Worm (Caenorhabditis elegans) whole organism, L2 larva: ENCODE results near the gene T05H4.3.

Source experiments
- C34F6.9 ChIP-seq: fragments of 150-350 bp; optimal IDR thresholded peaks from 2 replicates; lab custom pipeline; 2014; ENCODE audit warnings: missing biosample characterization, missing genetic modification characterization
- R02D3.7 ChIP-seq: fragments of 150-350 bp; optimal IDR thresholded peaks from 2 replicates; lab custom pipeline; 2014; ENCODE audit warnings: missing biosample characterization, missing genetic modification characterization
- ZK546.5 ChIP-seq: sonication (generic microtip); optimal IDR thresholded peaks from 2 replicates; lab custom pipeline; 2017; ENCODE audit warnings: missing biosample characterization, missing genetic modification characterization
- aly-2 ChIP-seq: fragments of 150-350 bp; optimal IDR thresholded peaks from 2 replicates; lab custom pipeline; 2014; ENCODE audit warnings: missing biosample characterization, missing genetic modification characterization
- ama-1 ChIP-seq: fragments of 150-350 bp; optimal IDR thresholded peaks from 2 replicates; lab custom pipeline; 2018; ENCODE audit warnings: inconsistent platforms
- blmp-1 ChIP-seq: sonication (generic microtip); optimal IDR thresholded peaks from 2 replicates; lab custom pipeline; 2017; ENCODE audit warnings: missing genetic modification characterization, mild to moderate bottlenecking, missing compliant biosample characterization, antibody characterized with exemption, moderate library complexity; ENCODE audit not compliant: insufficient read depth
- ceh-16 ChIP-seq: fragments of 150-350 bp; optimal IDR thresholded peaks from 2 replicates; lab custom pipeline; 2014; ENCODE audit warnings: missing biosample characterization, missing genetic modification characterization
- ceh-82 ChIP-seq: fragments of 150-350 bp; optimal IDR thresholded peaks from 2 replicates; lab custom pipeline; 2014; ENCODE audit warnings: missing biosample characterization, missing genetic modification characterization
- crh-2 ChIP-seq: sonication (generic microtip); optimal IDR thresholded peaks from 2 replicates; lab custom pipeline; 2017; ENCODE audit warnings: missing biosample characterization, missing genetic modification characterization
- egl-27 ChIP-seq: sonication (generic microtip); optimal IDR thresholded peaks from 3 replicates; lab custom pipeline; 2017; ENCODE audit warnings: missing biosample characterization, missing genetic modification reagents, missing genetic modification characterization
- elt-1 ChIP-seq: fragments of 150-350 bp; optimal IDR thresholded peaks from 2 replicates; lab custom pipeline; 2014; ENCODE audit warnings: missing biosample characterization, missing genetic modification characterization
- fos-1 ChIP-seq: fragments of 150-350 bp; optimal IDR thresholded peaks from 2 replicates; lab custom pipeline; 2014; ENCODE audit warnings: missing biosample characterization, missing genetic modification characterization
- gmeb-1 ChIP-seq: fragments of 150-350 bp; optimal IDR thresholded peaks from 2 replicates; lab custom pipeline; 2014; ENCODE audit warnings: missing biosample characterization, missing genetic modification characterization
- lin-13 ChIP-seq: fragments of 150-350 bp; optimal IDR thresholded peaks from 2 replicates; lab custom pipeline; 2014; ENCODE audit warnings: missing biosample characterization, missing genetic modification reagents, missing genetic modification characterization
- lsy-2 ChIP-seq, 2 experiments: fragments of 150-350 bp in 1 of 2; sonication (generic microtip) in 1 of 2; optimal IDR thresholded peaks; 2 replicates each; lab custom pipeline; 2014 to 2017; ENCODE audit warnings: missing biosample characterization in 2 of 2, missing genetic modification characterization in 2 of 2
- mbf-1 ChIP-seq: sonication (generic microtip); optimal IDR thresholded peaks from 2 replicates; lab custom pipeline; 2017; ENCODE audit warnings: missing biosample characterization, missing genetic modification characterization
- mdl-1 ChIP-seq, 2 experiments: fragments of 150-350 bp in 1 of 2; sonication (generic microtip) in 1 of 2; optimal IDR thresholded peaks; 2 replicates each; lab custom pipeline; 2017; ENCODE audit warnings: missing biosample characterization in 2 of 2, missing genetic modification characterization in 2 of 2
- nhr-11 ChIP-seq: fragments of 150-350 bp; optimal IDR thresholded peaks from 2 replicates; lab custom pipeline; 2014; ENCODE audit warnings: missing biosample characterization, missing genetic modification characterization
- nhr-129 ChIP-seq: fragments of 150-350 bp; optimal IDR thresholded peaks from 2 replicates; lab custom pipeline; 2014; ENCODE audit warnings: missing biosample characterization, missing genetic modification characterization
- nhr-21 ChIP-seq: fragments of 150-350 bp; optimal IDR thresholded peaks from 2 replicates; lab custom pipeline; 2014; ENCODE audit warnings: missing biosample characterization, missing genetic modification characterization
- nhr-237 ChIP-seq: fragments of 150-350 bp; optimal IDR thresholded peaks from 2 replicates; lab custom pipeline; 2014; ENCODE audit warnings: missing biosample characterization, missing genetic modification characterization
- nhr-77 ChIP-seq: fragments of 150-350 bp; optimal IDR thresholded peaks from 2 replicates; lab custom pipeline; 2014; ENCODE audit warnings: missing biosample characterization, missing genetic modification characterization
- skn-1 ChIP-seq: sonication (generic microtip); optimal IDR thresholded peaks from 2 replicates; lab custom pipeline; 2017; ENCODE audit warnings: missing biosample characterization, missing genetic modification characterization
- sma-3 ChIP-seq: sonication (generic microtip); optimal IDR thresholded peaks from 2 replicates; lab custom pipeline; 2016; ENCODE audit warnings: missing genetic modification reagents, missing genetic modification characterization, missing compliant biosample characterization
- sma-9 ChIP-seq, 2 experiments: fragments of 150-350 bp in 1 of 2; sonication (generic microtip) in 1 of 2; optimal IDR thresholded peaks; 2 replicates each; lab custom pipeline; 2014 to 2016; ENCODE audit warnings: missing genetic modification characterization in 2 of 2, mild to moderate bottlenecking in 1 of 2, missing biosample characterization in 1 of 2, missing compliant biosample characterization in 1 of 2, missing genetic modification reagents in 1 of 2, moderate library complexity in 1 of 2
- snpc-4 ChIP-seq: fragments of 150-350 bp; optimal IDR thresholded peaks from 2 replicates; lab custom pipeline; 2014; ENCODE audit warnings: missing biosample characterization, missing genetic modification characterization
- unc-39 ChIP-seq: fragments of 150-350 bp; optimal IDR thresholded peaks from 2 replicates; lab custom pipeline; 2014; ENCODE audit warnings: missing biosample characterization, missing genetic modification characterization
- unc-55 ChIP-seq: fragments of 150-350 bp; sonication (generic microtip); optimal IDR thresholded peaks from 3 replicates; lab custom pipeline; 2014; ENCODE audit warnings: missing biosample characterization, missing genetic modification reagents, missing genetic modification characterization
- unc-62 ChIP-seq: fragments of 150-350 bp; optimal IDR thresholded peaks from 2 replicates; lab custom pipeline; 2014; ENCODE audit warnings: missing biosample characterization, missing genetic modification reagents, missing genetic modification characterization
- zag-1 ChIP-seq: fragments of 150-350 bp; optimal IDR thresholded peaks from 2 replicates; lab custom pipeline; 2014; ENCODE audit warnings: missing biosample characterization, missing genetic modification characterization
- ztf-1 ChIP-seq: fragments of 200-800 bp; sonication (Bioruptor generic); conservative IDR thresholded peaks from 2 replicates; pipeline ENCODE4 v1.3.6; 2022; ENCODE audit warnings: missing genetic modification characterization, missing compliant biosample characterization
- ztf-4 ChIP-seq: fragments of 150-350 bp; optimal IDR thresholded peaks from 2 replicates; lab custom pipeline; 2014; ENCODE audit warnings: missing biosample characterization, missing genetic modification characterization

The T05H4.3 gene

DNA sequence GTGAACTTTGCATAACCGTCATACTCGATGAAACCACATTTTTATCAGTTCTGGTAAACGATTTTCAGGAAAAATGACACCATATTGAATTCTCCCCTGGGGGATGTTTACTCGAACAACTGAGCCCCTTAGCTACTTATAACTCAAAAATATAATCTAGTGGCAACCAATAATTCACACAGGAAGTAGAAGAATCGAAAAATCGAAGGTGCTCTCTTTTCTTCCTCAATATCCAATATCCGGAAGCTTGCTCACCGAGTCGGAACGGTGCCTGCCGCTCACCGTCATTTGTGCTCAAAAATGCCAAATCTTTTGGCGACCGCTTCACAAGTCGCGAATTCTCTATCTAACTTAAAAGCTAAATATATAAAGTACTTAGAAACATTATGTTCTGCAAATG is at the start of gene T05H4.3:
TSS of gene T05H4.3 (plus strand) at position 301 of the 400 bp plus-strand sequence.
- no peak for TF ChIP-seq ceh-82 (tag; lab: Kevin White, UChicago)
- TF ChIP-seq fos-1 (tag; lab: Kevin White, UChicago) = no peak
- TF ChIP-seq sma-9 (GFP tag; optimal IDR thresholded peaks at IDR 0.05; lab: Kevin White, UChicago) = no peak
- TF ChIP-seq sma-9 (tag; optimal IDR thresholded peaks at IDR 0.05; lab: Kevin White, UChicago) = no peak
- no peak for TF ChIP-seq nhr-237 (tag; lab: Kevin White, UChicago)
- no peak for TF ChIP-seq mdl-1 (tag; optimal IDR thresholded peaks at IDR 0.05; lab: Kevin White, UChicago)
- TF ChIP-seq unc-55 (GFP tag; lab: Kevin White, UChicago) = no peak
- no peak for TF ChIP-seq R02D3.7
- TF ChIP-seq ceh-16 (tag; lab: Kevin White, UChicago) = no peak
- no peak for TF ChIP-seq nhr-21 (tag; lab: Kevin White, UChicago)
- TF ChIP-seq lin-13 (GFP tag; lab: Kevin White, UChicago) = no peak
- TF ChIP-seq gmeb-1 (tag; lab: Kevin White, UChicago) = no peak
- TF ChIP-seq sma-3 (GFP tag; lab: Kevin White, UChicago) = no peak
- no peak for TF ChIP-seq nhr-11 (tag; lab: Kevin White, UChicago)

DNA sequence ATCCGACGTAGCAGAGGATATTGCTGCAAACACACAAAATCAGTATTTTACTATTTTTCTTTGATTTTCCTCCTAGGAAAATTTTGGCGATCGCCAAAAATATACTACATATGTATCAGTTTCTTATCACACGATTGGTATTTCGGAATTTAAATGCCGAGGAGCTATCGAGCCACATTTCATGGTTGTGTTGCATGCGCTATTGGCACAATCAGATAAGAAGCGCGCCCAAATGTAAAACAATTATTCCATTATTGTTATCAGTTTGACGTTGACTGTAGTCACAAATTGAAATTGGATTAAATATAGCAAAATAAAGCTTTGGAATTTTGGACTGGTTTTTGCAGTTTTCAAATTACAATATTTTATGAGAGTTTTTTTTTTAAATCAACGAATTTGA is 43.2 kb upstream of the T05H4.3 start:
- TF ChIP-seq zag-1 (no peak), nhr-77 (tag; lab: Kevin White, UChicago) (no peak), nhr-237 (tag; lab: Kevin White, UChicago) (no peak), sma-9 (GFP tag; optimal IDR thresholded peaks at IDR 0.05; lab: Kevin White, UChicago) (peak; percentile 50), sma-9 (tag; optimal IDR thresholded peaks at IDR 0.05; lab: Kevin White, UChicago) (no peak), unc-62 (GFP tag; lab: Kevin White, UChicago) (no peak), ceh-82 (tag; lab: Kevin White, UChicago) (no peak), ztf-1 (GFP tag; lab: Robert Waterston, UW) (no peak), fos-1 (tag; lab: Kevin White, UChicago) (peak; percentile 67), lsy-2 (tag; optimal IDR thresholded peaks at IDR 0.05; lab: Kevin White, UChicago) (no peak), ama-1 (lab: Kevin White, UChicago) (no peak), nhr-129 (no peak), C34F6.9 (tag; lab: Kevin White, UChicago) (no peak), unc-39 (tag; lab: Kevin White, UChicago) (no peak), gmeb-1 (tag; lab: Kevin White, UChicago) (no peak), nhr-21 (tag; lab: Kevin White, UChicago) (no peak), ztf-4 (tag; lab: Kevin White, UChicago) (no peak), lin-13 (GFP tag; lab: Kevin White, UChicago) (no peak), skn-1 (tag; lab: Kevin White, UChicago) (no peak), ZK546.5 (no peak), blmp-1 (tag; lab: Kevin White, UChicago) (no peak), R02D3.7 (no peak), egl-27 (tag; lab: Kevin White, UChicago) (no peak), mbf-1 (tag; lab: Kevin White, UChicago) (no peak), aly-2 (tag; lab: Kevin White, UChicago) (no peak), snpc-4 (tag; lab: Kevin White, UChicago) (no peak), crh-2 (tag; lab: Kevin White, UChicago) (peak; percentile 3), elt-1 (no peak)

DNA sequence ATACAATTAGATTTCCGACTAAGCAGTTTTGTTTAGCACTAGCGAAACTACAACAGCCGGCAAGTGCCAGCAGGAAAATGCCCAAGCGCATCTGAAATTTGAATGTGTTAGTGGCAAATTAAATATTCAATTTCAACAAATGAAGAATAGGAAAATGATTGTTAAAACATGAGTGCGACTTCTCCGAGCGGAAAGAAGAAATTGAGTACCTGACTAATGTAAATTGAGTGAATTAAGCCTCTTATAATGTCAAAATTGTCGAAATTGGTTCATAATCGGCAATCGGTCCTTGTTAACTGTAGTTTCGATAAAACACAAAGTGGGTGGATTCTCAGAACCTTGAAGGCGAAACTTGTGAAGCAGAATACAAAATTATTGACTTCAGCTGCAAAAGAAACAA is 42.3 kb upstream of the T05H4.3 start, which contains the start of gene gfi-1:
TSS of gene gfi-1 (minus strand) at position 101 of the 400 bp plus-strand sequence.
- no peak for TF ChIP-seq snpc-4 (tag; lab: Kevin White, UChicago)
- TF ChIP-seq, all 48 proteins: peak for 0

DNA sequence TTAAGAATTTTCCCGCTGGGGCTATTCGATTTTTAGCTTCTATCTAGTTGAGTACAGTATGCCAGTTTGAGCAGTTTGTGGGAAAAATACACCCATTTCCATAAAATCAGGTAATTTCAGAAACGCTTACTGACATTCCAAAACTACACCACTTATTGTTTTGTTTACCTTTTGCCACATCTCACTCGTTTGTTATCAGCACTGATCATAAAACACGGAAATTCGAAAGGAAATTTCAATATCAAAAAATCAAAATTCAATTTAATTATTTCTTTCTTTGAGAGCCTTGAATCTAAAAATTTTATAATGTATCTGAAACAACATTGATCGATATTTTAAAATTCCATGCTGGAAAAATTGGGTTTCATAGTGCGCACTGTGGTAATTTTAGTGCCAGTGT is 41.6 kb upstream of the T05H4.3 start:
- TF ChIP-seq zag-1 = no peak
- no peak for TF ChIP-seq mdl-1 (tag; optimal IDR thresholded peaks at IDR 0.05; lab: Kevin White, UChicago)
- TF ChIP-seq snpc-4 (tag; lab: Kevin White, UChicago) = no peak
- peak; percentile 14 for TF ChIP-seq crh-2 (tag; lab: Kevin White, UChicago)
- TF ChIP-seq fos-1 (tag; lab: Kevin White, UChicago) = peak; percentile 32

DNA sequence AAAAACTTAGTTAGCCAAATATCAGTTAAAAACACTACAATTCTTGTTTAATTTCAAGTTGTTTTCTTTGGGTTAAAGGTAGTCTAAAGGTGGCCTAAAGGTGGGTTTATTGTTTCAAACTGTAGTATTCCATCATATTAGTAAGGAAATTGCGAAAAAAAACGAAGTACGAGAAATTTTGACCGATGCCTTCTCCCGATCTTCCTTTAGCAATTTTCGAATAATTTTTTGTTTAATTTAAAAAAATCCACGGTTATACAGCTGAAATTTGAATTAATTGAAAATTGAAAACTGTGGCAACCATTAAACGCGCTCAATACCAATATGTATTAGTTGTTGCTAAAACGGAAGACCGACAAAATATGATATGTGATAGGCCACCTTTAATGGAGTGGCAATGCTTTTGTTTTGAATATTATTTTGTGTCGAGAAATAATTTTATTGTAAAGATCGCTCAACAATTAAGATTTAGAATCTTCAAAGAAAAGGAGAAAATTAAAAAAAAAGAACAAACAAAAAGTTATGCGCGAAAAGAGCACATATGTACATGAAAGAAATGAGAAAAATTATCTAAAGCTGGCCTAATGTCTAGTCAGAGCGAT is 41.1 kb upstream of the T05H4.3 start:
- no peak for TF ChIP-seq sma-9 (GFP tag; optimal IDR thresholded peaks at IDR 0.05; lab: Kevin White, UChicago)
- TF ChIP-seq sma-9 (tag; optimal IDR thresholded peaks at IDR 0.05; lab: Kevin White, UChicago) = no peak
- peak; percentile 55 for TF ChIP-seq crh-2 (tag; lab: Kevin White, UChicago)
